Fruit fly (Drosophila melanogaster): ENCODE data around the gene 4E-T.

DNA sequence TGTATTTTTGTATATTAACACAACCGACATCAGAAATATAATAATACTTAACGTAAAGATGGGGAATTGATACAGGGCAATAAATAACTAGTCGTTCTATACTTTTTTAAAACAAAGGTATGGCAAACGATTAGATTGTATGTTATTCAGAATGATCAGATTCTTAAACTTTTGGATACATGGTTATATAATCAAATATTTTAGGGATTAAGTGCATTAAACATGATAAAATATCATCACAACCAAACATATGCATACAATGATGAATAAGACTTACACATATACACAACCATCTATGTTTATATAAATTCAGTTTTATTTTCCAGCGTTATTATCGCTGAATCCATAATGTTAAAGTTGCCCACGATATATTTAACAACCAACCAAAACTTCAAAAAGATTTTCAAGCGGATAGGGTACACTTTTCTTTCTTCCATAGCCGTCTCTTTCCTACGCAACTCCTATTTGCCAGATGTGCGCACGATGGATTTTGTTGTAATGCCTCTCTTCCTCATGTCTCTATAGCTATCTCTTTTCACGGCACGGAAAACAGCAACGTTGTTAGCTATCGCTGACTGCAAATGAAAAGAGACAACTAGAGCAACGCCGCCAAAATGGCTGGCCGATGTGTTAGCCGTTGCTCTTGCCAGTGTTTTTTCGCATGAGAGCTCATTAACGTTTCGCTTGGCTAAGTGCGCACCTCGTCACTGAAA is 31.0 kb upstream of the 4E-T start, which contains the start of gene toy:
- TF ChIP-seq CG8478 (optimal IDR thresholded peaks at IDR 0.05) (peak; percentile 68), CTCF (optimal IDR thresholded peaks at IDR 0.05) (peak; percentile 43 to 67)

Measured in S2 (cell line).